Worm (Caenorhabditis elegans) whole organism, L2 larva: ENCODE results near the gene egrh-2.

ENCODE experiments used
- C34F6.9 ChIP-seq: fragments of 150-350 bp; optimal IDR thresholded peaks from 2 replicates; lab custom pipeline; 2014; ENCODE audit warnings: missing biosample characterization, missing genetic modification characterization
- F13H6.1 ChIP-seq: sonication (generic microtip); optimal IDR thresholded peaks from 2 replicates; lab custom pipeline; 2016; ENCODE audit warnings: missing genetic modification characterization, missing compliant biosample characterization
- R02D3.7 ChIP-seq: fragments of 150-350 bp; optimal IDR thresholded peaks from 2 replicates; lab custom pipeline; 2014; ENCODE audit warnings: missing biosample characterization, missing genetic modification characterization
- Y55F3AM.14 ChIP-seq: fragments of 200-800 bp; sonication (Bioruptor generic); optimal IDR thresholded peaks from 2 replicates; lab custom pipeline; 2018; ENCODE audit warnings: mild to moderate bottlenecking, missing genetic modification characterization, missing compliant biosample characterization
- ZK546.5 ChIP-seq: sonication (generic microtip); optimal IDR thresholded peaks from 2 replicates; lab custom pipeline; 2017; ENCODE audit warnings: missing biosample characterization, missing genetic modification characterization
- aly-2 ChIP-seq: fragments of 150-350 bp; optimal IDR thresholded peaks from 2 replicates; lab custom pipeline; 2014; ENCODE audit warnings: missing biosample characterization, missing genetic modification characterization
- ama-1 ChIP-seq: fragments of 150-350 bp; optimal IDR thresholded peaks from 2 replicates; lab custom pipeline; 2018; ENCODE audit warnings: inconsistent platforms
- blmp-1 ChIP-seq: sonication (generic microtip); optimal IDR thresholded peaks from 2 replicates; lab custom pipeline; 2017; ENCODE audit warnings: missing genetic modification characterization, mild to moderate bottlenecking, missing compliant biosample characterization, antibody characterized with exemption, moderate library complexity; ENCODE audit not compliant: insufficient read depth
- ceh-16 ChIP-seq: fragments of 150-350 bp; optimal IDR thresholded peaks from 2 replicates; lab custom pipeline; 2014; ENCODE audit warnings: missing biosample characterization, missing genetic modification characterization
- ceh-82 ChIP-seq: fragments of 150-350 bp; optimal IDR thresholded peaks from 2 replicates; lab custom pipeline; 2014; ENCODE audit warnings: missing biosample characterization, missing genetic modification characterization
- crh-2 ChIP-seq: sonication (generic microtip); optimal IDR thresholded peaks from 2 replicates; lab custom pipeline; 2017; ENCODE audit warnings: missing biosample characterization, missing genetic modification characterization
- dmd-4 ChIP-seq: sonication (generic microtip); optimal IDR thresholded peaks from 2 replicates; lab custom pipeline; 2017; ENCODE audit warnings: missing biosample characterization, missing genetic modification characterization
- egl-27 ChIP-seq: sonication (generic microtip); optimal IDR thresholded peaks from 3 replicates; lab custom pipeline; 2017; ENCODE audit warnings: missing biosample characterization, missing genetic modification reagents, missing genetic modification characterization
- elt-1 ChIP-seq: fragments of 150-350 bp; optimal IDR thresholded peaks from 2 replicates; lab custom pipeline; 2014; ENCODE audit warnings: missing biosample characterization, missing genetic modification characterization
- elt-3 ChIP-seq: sonication (generic microtip); optimal IDR thresholded peaks from 2 replicates; lab custom pipeline; 2017; ENCODE audit warnings: missing biosample characterization, missing genetic modification characterization
- fos-1 ChIP-seq: fragments of 150-350 bp; optimal IDR thresholded peaks from 2 replicates; lab custom pipeline; 2014; ENCODE audit warnings: missing biosample characterization, missing genetic modification characterization
- lin-11 ChIP-seq: fragments of 150-350 bp; sonication (generic microtip); optimal IDR thresholded peaks from 2 replicates; lab custom pipeline; 2014; ENCODE audit warnings: missing biosample characterization, missing genetic modification characterization, inconsistent platforms, mixed read lengths
- lin-13 ChIP-seq: fragments of 150-350 bp; optimal IDR thresholded peaks from 2 replicates; lab custom pipeline; 2014; ENCODE audit warnings: missing biosample characterization, missing genetic modification reagents, missing genetic modification characterization
- mab-5 ChIP-seq: fragments of 150-350 bp; optimal IDR thresholded peaks from 2 replicates; lab custom pipeline; 2014; ENCODE audit warnings: missing biosample characterization, missing genetic modification characterization
- mbf-1 ChIP-seq: sonication (generic microtip); optimal IDR thresholded peaks from 2 replicates; lab custom pipeline; 2017; ENCODE audit warnings: missing biosample characterization, missing genetic modification characterization
- mdl-1 ChIP-seq, 2 experiments: fragments of 150-350 bp in 1 of 2; sonication (generic microtip) in 1 of 2; optimal IDR thresholded peaks; 2 replicates each; lab custom pipeline; 2017; ENCODE audit warnings: missing biosample characterization in 2 of 2, missing genetic modification characterization in 2 of 2
- nhr-10 ChIP-seq: sonication (generic microtip); optimal IDR thresholded peaks from 2 replicates; lab custom pipeline; 2017; ENCODE audit warnings: missing biosample characterization, missing genetic modification characterization
- nhr-129 ChIP-seq: fragments of 150-350 bp; optimal IDR thresholded peaks from 2 replicates; lab custom pipeline; 2014; ENCODE audit warnings: missing biosample characterization, missing genetic modification characterization
- nhr-21 ChIP-seq: fragments of 150-350 bp; optimal IDR thresholded peaks from 2 replicates; lab custom pipeline; 2014; ENCODE audit warnings: missing biosample characterization, missing genetic modification characterization
- nhr-237 ChIP-seq: fragments of 150-350 bp; optimal IDR thresholded peaks from 2 replicates; lab custom pipeline; 2014; ENCODE audit warnings: missing biosample characterization, missing genetic modification characterization
- nhr-25 ChIP-seq: fragments of 150-350 bp; sonication (generic microtip); optimal IDR thresholded peaks from 3 replicates; lab custom pipeline; 2014; ENCODE audit warnings: missing biosample characterization, missing genetic modification characterization
- nhr-6 ChIP-seq: fragments of 150-350 bp; optimal IDR thresholded peaks from 2 replicates; lab custom pipeline; 2014; ENCODE audit warnings: missing biosample characterization, missing genetic modification characterization
- nhr-77 ChIP-seq: fragments of 150-350 bp; optimal IDR thresholded peaks from 2 replicates; lab custom pipeline; 2014; ENCODE audit warnings: missing biosample characterization, missing genetic modification characterization
- peb-1 ChIP-seq: fragments of 150-350 bp; optimal IDR thresholded peaks from 2 replicates; lab custom pipeline; 2014; ENCODE audit warnings: missing biosample characterization, missing genetic modification characterization
- sem-4 ChIP-seq: fragments of 150-350 bp; optimal IDR thresholded peaks from 2 replicates; lab custom pipeline; 2014; ENCODE audit warnings: missing biosample characterization, missing genetic modification reagents, missing genetic modification characterization
- skn-1 ChIP-seq: sonication (generic microtip); optimal IDR thresholded peaks from 2 replicates; lab custom pipeline; 2017; ENCODE audit warnings: missing biosample characterization, missing genetic modification characterization
- sma-3 ChIP-seq: sonication (generic microtip); optimal IDR thresholded peaks from 2 replicates; lab custom pipeline; 2016; ENCODE audit warnings: missing genetic modification reagents, missing genetic modification characterization, missing compliant biosample characterization
- sma-9 ChIP-seq, 2 experiments: fragments of 150-350 bp in 1 of 2; sonication (generic microtip) in 1 of 2; optimal IDR thresholded peaks; 2 replicates each; lab custom pipeline; 2014 to 2016; ENCODE audit warnings: missing genetic modification characterization in 2 of 2, mild to moderate bottlenecking in 1 of 2, missing biosample characterization in 1 of 2, missing compliant biosample characterization in 1 of 2, missing genetic modification reagents in 1 of 2, moderate library complexity in 1 of 2
- unc-39 ChIP-seq: fragments of 150-350 bp; optimal IDR thresholded peaks from 2 replicates; lab custom pipeline; 2014; ENCODE audit warnings: missing biosample characterization, missing genetic modification characterization
- unc-55 ChIP-seq: fragments of 150-350 bp; sonication (generic microtip); optimal IDR thresholded peaks from 3 replicates; lab custom pipeline; 2014; ENCODE audit warnings: missing biosample characterization, missing genetic modification reagents, missing genetic modification characterization
- unc-62 ChIP-seq: fragments of 150-350 bp; optimal IDR thresholded peaks from 2 replicates; lab custom pipeline; 2014; ENCODE audit warnings: missing biosample characterization, missing genetic modification reagents, missing genetic modification characterization
- zag-1 ChIP-seq: fragments of 150-350 bp; optimal IDR thresholded peaks from 2 replicates; lab custom pipeline; 2014; ENCODE audit warnings: missing biosample characterization, missing genetic modification characterization
- ztf-11 ChIP-seq: sonication (generic microtip); optimal IDR thresholded peaks from 2 replicates; lab custom pipeline; 2017; ENCODE audit warnings: missing biosample characterization, missing genetic modification characterization
- ztf-4 ChIP-seq: fragments of 150-350 bp; optimal IDR thresholded peaks from 2 replicates; lab custom pipeline; 2014; ENCODE audit warnings: missing biosample characterization, missing genetic modification characterization

Gene egrh-2

DNA sequence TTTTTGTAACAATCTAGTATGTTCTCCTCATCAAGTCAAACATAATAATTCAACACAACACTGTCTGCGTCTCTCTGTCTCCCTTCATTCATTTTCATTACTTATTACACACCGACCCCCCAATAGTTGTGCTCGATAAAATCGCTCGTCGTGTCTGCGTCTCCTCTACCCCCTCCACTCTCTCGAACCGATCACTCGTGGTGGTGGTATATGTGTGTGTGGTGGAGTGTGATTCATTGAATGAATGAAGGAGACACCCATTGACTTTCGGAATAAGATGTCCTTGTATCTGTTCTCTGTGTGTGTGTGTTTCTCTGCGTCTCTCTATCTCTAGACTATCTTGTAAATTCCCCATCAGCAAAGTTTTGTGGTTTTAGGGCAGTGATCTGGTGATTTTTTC lies 32.4 kb downstream of the egrh-2 start (continued):
- TF ChIP-seq ztf-4 (tag; lab: Kevin White, UChicago) (peak; percentile 26), mab-5 (tag; lab: Kevin White, UChicago) (peak; percentile 60), crh-2 (tag; lab: Kevin White, UChicago) (peak; percentile 69), zag-1 (tag; lab: Kevin White, UChicago) (no peak), sem-4 (tag; lab: Kevin White, UChicago) (peak; percentile 11), ceh-16 (tag; lab: Kevin White, UChicago) (peak; percentile 88), lin-13 (GFP tag; lab: Kevin White, UChicago) (peak; percentile 49), nhr-10 (no peak)

DNA sequence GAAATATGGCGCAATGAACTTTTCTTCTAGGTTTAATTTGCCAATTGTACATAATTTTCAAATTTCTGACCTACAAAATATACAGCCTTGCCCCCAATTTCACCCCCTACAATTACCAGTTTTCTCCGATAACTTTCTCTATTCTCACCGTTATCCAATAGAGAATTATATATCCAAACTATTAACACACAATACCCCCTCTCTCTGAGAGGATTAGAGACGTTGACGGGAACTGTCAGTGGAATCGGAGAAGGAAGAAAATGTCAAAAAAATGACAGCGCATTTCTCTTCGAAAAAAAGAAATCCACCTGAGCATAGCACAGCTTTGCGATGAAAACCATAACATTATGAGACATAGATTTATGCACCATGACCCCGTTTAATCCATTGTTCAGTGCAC lies 37.1 kb downstream of the egrh-2 start:
- TF ChIP-seq blmp-1 (tag; lab: Kevin White, UChicago) (no peak), ceh-82 (no peak), skn-1 (no peak), sem-4 (tag; lab: Kevin White, UChicago) (no peak)
- TF ChIP-seq, all 48 proteins: peak for 0

DNA sequence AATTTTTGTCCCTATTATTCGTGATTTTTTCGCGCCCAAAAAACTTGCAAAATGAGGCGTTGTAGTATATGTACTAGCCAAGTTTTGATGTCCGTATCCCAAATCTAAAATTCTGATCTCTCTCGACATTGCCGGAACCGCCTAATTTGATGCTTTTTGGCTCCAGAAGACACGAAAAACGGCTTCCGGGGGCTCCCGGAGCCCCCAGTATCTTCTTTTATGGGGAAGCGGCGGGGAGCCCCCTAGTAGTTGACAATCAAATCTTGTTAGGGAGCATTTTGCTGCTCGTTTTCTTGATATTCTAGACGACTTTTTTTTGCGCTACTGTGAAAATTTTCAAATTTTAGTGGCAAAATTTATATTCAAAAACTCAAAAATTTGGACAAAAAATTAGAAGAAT lies 38.7 kb downstream of the egrh-2 start:
- TF ChIP-seq F13H6.1 (tag; lab: Kevin White, UChicago) (no peak), egl-27 (tag; lab: Kevin White, UChicago) (no peak), zag-1 (tag; lab: Kevin White, UChicago) (no peak), nhr-6 (no peak), aly-2 (tag; lab: Kevin White, UChicago) (no peak), sem-4 (tag; lab: Kevin White, UChicago) (no peak), elt-1 (tag; lab: Kevin White, UChicago) (no peak), nhr-10 (no peak), unc-62 (GFP tag; lab: Kevin White, UChicago) (no peak), elt-3 (tag; lab: Kevin White, UChicago) (no peak), ama-1 (lab: Kevin White, UChicago) (no peak), sma-3 (GFP tag; lab: Kevin White, UChicago) (no peak), nhr-77 (tag; lab: Kevin White, UChicago) (no peak), unc-55 (no peak), C34F6.9 (tag; lab: Kevin White, UChicago) (no peak), ceh-82 (no peak), Y55F3AM.14 (GFP tag; lab: Kevin White, UChicago) (no peak)

DNA sequence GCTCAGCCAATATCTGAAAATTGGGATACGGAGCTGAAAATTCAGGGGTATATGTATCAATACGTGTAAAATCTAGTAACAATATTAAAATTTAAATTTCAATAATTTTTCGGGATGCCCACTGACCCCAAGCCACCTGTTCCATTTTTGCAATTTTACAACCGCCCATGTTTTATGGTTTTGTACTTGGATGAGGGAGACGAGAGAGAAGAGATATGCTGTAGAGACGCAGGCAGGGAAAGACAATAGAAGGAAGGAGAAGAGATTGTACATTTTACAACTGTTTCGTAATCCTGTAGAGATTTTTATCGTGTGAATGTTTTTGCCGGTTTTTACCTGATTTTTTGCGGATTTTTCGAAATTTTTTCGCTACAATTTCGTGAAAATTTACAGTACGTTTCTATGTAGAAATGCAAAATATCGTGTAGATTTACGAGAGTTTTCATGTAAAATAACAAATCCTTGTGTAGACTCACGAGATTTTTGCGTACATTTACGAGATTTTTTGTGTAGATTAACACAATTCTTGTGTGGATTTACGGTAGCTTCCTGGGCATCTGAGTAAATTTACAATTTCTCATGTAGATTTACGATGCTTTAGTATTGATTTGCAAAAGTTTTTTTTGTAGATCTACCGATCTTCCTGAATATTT lies 40.2 kb downstream of the egrh-2 start:
- TF ChIP-seq nhr-77 (tag; lab: Kevin White, UChicago) (no peak), nhr-10 (no peak)
- TF ChIP-seq, all 48 proteins: peak for 0

DNA sequence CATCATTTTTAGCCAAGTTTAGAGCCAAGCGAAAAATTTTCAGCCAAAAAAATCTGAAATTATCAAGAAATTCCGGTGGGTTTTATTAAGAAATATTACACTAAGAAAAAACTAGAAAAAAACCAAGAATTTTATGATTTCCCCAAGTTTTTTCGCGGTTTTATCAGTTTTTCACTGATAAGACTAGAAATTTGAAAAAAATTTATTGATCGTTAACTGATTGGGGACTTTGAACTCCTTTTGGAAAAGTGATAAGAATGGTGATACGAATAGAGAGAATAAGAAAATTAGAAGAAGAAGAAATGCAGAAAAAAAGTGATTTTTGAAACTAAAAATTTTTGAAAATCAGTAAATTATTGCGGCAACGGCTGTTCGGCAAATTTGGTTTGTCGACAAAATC lies 44.7 kb downstream of the egrh-2 start, which contains the start of gene faah-3:
TSS of gene faah-3 (minus strand) at position 53 of the 400 bp plus-strand sequence.
- no peak for TF ChIP-seq peb-1 (tag; lab: Kevin White, UChicago)
- no peak for TF ChIP-seq nhr-21
- TF ChIP-seq elt-3 (tag; lab: Kevin White, UChicago), result no peak
- TF ChIP-seq mab-5 (tag; lab: Kevin White, UChicago), result no peak
- TF ChIP-seq ceh-82, result no peak
- peak; percentile 68 for TF ChIP-seq fos-1 (tag; lab: Kevin White, UChicago)
- no peak for TF ChIP-seq ama-1 (lab: Kevin White, UChicago)
- TF ChIP-seq sma-9 (GFP tag; optimal IDR thresholded peaks at IDR 0.05; lab: Kevin White, UChicago), result no peak
- TF ChIP-seq sma-9 (tag; optimal IDR thresholded peaks at IDR 0.05; lab: Kevin White, UChicago), result no peak

DNA sequence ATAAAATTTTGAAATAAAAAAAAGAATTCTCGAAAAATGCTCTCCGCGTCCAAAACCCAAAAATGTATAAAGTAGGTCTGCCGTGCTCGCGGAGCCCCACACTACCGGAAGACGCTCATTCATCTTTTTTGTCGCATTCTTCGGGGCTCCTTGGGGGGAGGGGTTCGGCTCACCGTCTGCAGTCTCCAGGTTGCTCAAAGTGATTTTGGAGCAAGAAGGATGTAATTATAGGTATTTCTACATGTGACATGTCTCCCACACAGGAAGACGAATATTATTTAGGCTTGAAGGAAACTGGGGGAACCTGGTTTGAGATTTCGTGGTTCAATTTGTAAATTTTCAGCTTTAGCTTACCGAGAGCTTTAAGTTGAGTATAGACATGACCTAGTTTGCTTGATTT lies 54.5 kb downstream of the egrh-2 start, which contains the start of gene F58H7.1:
TSS of gene F58H7.1 (minus strand) at position 101 of the 400 bp plus-strand sequence.
- no peak for TF ChIP-seq nhr-25 (tag; lab: Kevin White, UChicago)
- no peak for TF ChIP-seq R02D3.7
- TF ChIP-seq ztf-11 (tag; lab: Kevin White, UChicago), result no peak
- TF ChIP-seq dmd-4 (tag; lab: Kevin White, UChicago), result no peak
- no peak for TF ChIP-seq mbf-1 (tag; lab: Kevin White, UChicago)
- no peak for TF ChIP-seq mab-5 (tag; lab: Kevin White, UChicago)
- TF ChIP-seq sem-4 (tag; lab: Kevin White, UChicago), result no peak
- TF ChIP-seq zag-1 (tag; lab: Kevin White, UChicago), result no peak
- no peak for TF ChIP-seq blmp-1 (tag; lab: Kevin White, UChicago)
- no peak for TF ChIP-seq nhr-129
- TF ChIP-seq egl-27 (tag; lab: Kevin White, UChicago), result no peak
- TF ChIP-seq lin-11 (tag; lab: Kevin White, UChicago), result no peak
- TF ChIP-seq unc-39 (tag; lab: Kevin White, UChicago), result no peak
- no peak for TF ChIP-seq F13H6.1 (tag; lab: Kevin White, UChicago)
- no peak for TF ChIP-seq unc-62 (GFP tag; lab: Kevin White, UChicago)
- no peak for TF ChIP-seq nhr-237
- no peak for TF ChIP-seq ZK546.5 (tag; lab: Kevin White, UChicago)
- no peak for TF ChIP-seq nhr-21
- TF ChIP-seq mdl-1 (tag; optimal IDR thresholded peaks at IDR 0.05; lab: Kevin White, UChicago), result no peak
- TF ChIP-seq nhr-77 (tag; lab: Kevin White, UChicago), result no peak
- TF ChIP-seq, all 48 proteins: peak for 0
